Worm (Caenorhabditis elegans): ENCODE measurements around the gene dlc-3.
A peak's percentile ranks its signal among the peaks of the same experiment; 100 is the strongest.

Gene dlc-3

DNA sequence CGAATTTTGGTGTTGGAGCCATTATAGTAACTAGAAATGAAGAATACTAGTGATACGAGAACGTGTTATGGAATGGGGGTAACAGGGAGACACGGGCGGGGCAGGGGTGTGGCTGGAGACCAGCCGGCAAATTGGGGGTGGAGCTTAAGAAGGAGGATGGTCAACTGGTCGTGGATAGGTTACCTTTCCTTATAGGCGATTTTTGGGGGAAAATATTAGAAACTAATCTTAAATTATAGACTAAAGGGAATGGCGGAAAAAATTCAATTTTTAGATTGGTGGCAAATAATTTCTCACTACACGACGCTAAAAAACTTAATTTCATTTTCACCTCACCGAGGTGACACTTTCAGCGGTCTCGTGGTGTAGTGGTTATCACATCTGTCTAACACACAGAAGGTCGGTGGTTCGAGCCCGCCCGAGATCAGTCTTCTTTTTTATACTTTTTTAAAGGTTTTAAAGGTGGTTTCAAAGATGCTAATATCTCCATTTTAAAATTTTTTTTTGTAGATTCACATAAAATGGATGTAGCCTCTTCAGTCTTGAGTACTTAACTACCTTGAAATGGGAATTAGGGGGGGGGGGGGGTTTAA, 32.2 kb upstream of the dlc-3 start, which contains the start of gene Y65A5A.1 (continued):
- TF ChIP-seq rcor-1 (GFP tag; IDR thresholded peaks at IDR 0.05) = peak; percentile 46; the same call in 1 of the 2 replicates
- TF ChIP-seq let-526 (GFP tag; IDR thresholded peaks at IDR 0.05) = no peak
- peak; percentile 81 for TF ChIP-seq snpc-3.4 (tag; optimal IDR thresholded peaks at IDR 0.05)
- peak; percentile 27 for TF ChIP-seq athp-1 (tag; optimal IDR thresholded peaks at IDR 0.05)
- TF ChIP-seq ccch-3 (GFP tag; optimal IDR thresholded peaks at IDR 0.05) = no peak
- no peak for TF ChIP-seq ekl-4 (GFP tag; IDR thresholded peaks at IDR 0.05)
- peak; percentile 70; the same call in 1 of the 2 replicates for TF ChIP-seq pbrm-1 (GFP tag; IDR thresholded peaks at IDR 0.05)
- no peak for TF ChIP-seq hlh-26 (GFP tag; conservative IDR thresholded peaks at IDR 0.05)
- TF ChIP-seq B0261.1 (tag; optimal IDR thresholded peaks at IDR 0.05) = peak; percentile 72
- no peak for TF ChIP-seq efl-1 (GFP tag; optimal IDR thresholded peaks at IDR 0.05)
- no peak for TF ChIP-seq lin-35 (GFP tag; optimal IDR thresholded peaks at IDR 0.05)
- peak; percentile 67 for TF ChIP-seq ZK185.1 (tag; optimal IDR thresholded peaks at IDR 0.05; ENCODE audit: poor library complexity, severe bottlenecking)
- TF ChIP-seq nfya-1 (tag; optimal IDR thresholded peaks at IDR 0.05; ENCODE audit: borderline replicate concordance, insufficient read depth) = no peak
- no peak for TF ChIP-seq egl-18 (GFP tag; IDR thresholded peaks at IDR 0.05)
- no peak for TF ChIP-seq T07F8.4 (tag; optimal IDR thresholded peaks at IDR 0.05)
- peak; percentile 70; the same call in 1 of the 2 replicates for TF ChIP-seq ztf-25 (GFP tag; IDR thresholded peaks at IDR 0.05)
- no peak for TF ChIP-seq egrh-3 (GFP tag; IDR thresholded peaks at IDR 0.05)
- TF ChIP-seq F37B4.10 (GFP tag; IDR thresholded peaks at IDR 0.05) = no peak
- no peak for TF ChIP-seq aptf-2 (GFP tag; conservative IDR thresholded peaks at IDR 0.05)
- TF ChIP-seq lsy-27 (tag; optimal IDR thresholded peaks at IDR 0.05; ENCODE audit: borderline replicate concordance, insufficient read depth) = no peak
- TF ChIP-seq F22D6.2 (tag; optimal IDR thresholded peaks at IDR 0.05) = no peak
- no peak for TF ChIP-seq sdz-38 (tag; optimal IDR thresholded peaks at IDR 0.05)
- no peak for TF ChIP-seq C17E4.6 (GFP tag; IDR thresholded peaks at IDR 0.05)
- peak; percentile 62 for TF ChIP-seq F23B12.7 (tag; optimal IDR thresholded peaks at IDR 0.05; ENCODE audit: insufficient read depth)
- TF ChIP-seq attf-5 (GFP tag; optimal IDR thresholded peaks at IDR 0.05) = peak; percentile 27
- no peak for TF ChIP-seq hrde-1 (tag; optimal IDR thresholded peaks at IDR 0.05; ENCODE audit: borderline replicate concordance)
- 0 out of 2 replicates have a peak, but pooled peaks have one; percentile 34 for TF ChIP-seq Y56A3A.18 (GFP tag; IDR thresholded peaks at IDR 0.05)
- TF ChIP-seq cebp-2 (GFP tag; IDR thresholded peaks at IDR 0.05) = no peak
- no peak for TF ChIP-seq B0019.2 (GFP tag; conservative IDR thresholded peaks at IDR 0.05)
- TF ChIP-seq F49E8.2 (tag; optimal IDR thresholded peaks at IDR 0.05; ENCODE audit: insufficient read depth) = peak; percentile 28
- no peak for TF ChIP-seq T26A5.8 (tag; optimal IDR thresholded peaks at IDR 0.05)
- TF ChIP-seq egl-44 (GFP tag; IDR thresholded peaks at IDR 0.05) = no peak
- TF ChIP-seq attf-6 (GFP tag; IDR thresholded peaks at IDR 0.05) = peak; percentile 93
- TF ChIP-seq ceh-79 (tag; optimal IDR thresholded peaks at IDR 0.05) = no peak
- no peak for TF ChIP-seq Y53G8AR.9 (GFP tag; conservative IDR thresholded peaks at IDR 0.05)
- TF ChIP-seq dpl-1 (GFP tag; optimal IDR thresholded peaks at IDR 0.05) = no peak
- TF ChIP-seq ztf-28 (GFP tag; IDR thresholded peaks at IDR 0.05) = 0 out of 2 replicates have a peak, but pooled peaks have one; percentile 19
- no peak for TF ChIP-seq hmg-20 (GFP tag; IDR thresholded peaks at IDR 0.05)
- no peak for TF ChIP-seq ama-1 (optimal IDR thresholded peaks at IDR 0.05)
- peak; percentile 35 to 65 for TF ChIP-seq ama-1 (GFP tag; optimal IDR thresholded peaks at IDR 0.05)
- TF ChIP-seq K12H6.12 (tag; optimal IDR thresholded peaks at IDR 0.05) = no peak
- TF ChIP-seq hsf-1 (GFP tag; IDR thresholded peaks at IDR 0.05) = no peak
- TF ChIP-seq ets-4 (GFP tag; optimal IDR thresholded peaks at IDR 0.05) = no peak
- TF ChIP-seq F33H1.4 (GFP tag; IDR thresholded peaks at IDR 0.05) = no peak
- TF ChIP-seq dpff-1 (tag; optimal IDR thresholded peaks at IDR 0.05) = no peak
- no peak for TF ChIP-seq bed-1 (GFP tag; IDR thresholded peaks at IDR 0.05)
- TF ChIP-seq D2030.7 (GFP tag; IDR thresholded peaks at IDR 0.05) = peak; percentile 64
- no peak for TF ChIP-seq F57A8.1 (GFP tag; optimal IDR thresholded peaks at IDR 0.05)
